Fruit fly (Drosophila melanogaster) whole organism, embryonic: ENCODE data around the gene CG17612.

Source experiments
- Atf3 ChIP-seq: fragments of 200-800 bp; sonication (Bioruptor generic); optimal IDR thresholded peaks from 3 replicates; lab custom pipeline; 2016; ENCODE audit warnings: missing biosample characterization, missing genetic modification characterization
- B-H1 ChIP-seq: fragments of 200-800 bp; sonication (Bioruptor generic); IDR thresholded peaks from 3 replicates; pipeline ENCODE4 v1.3.6; 2022; ENCODE audit warnings: missing biosample characterization, missing genetic modification characterization
- CG10209 ChIP-seq: fragments of 200-800 bp; sonication (Bioruptor generic); optimal IDR thresholded peaks from 3 replicates; lab custom pipeline; 2017; ENCODE audit warnings: missing biosample characterization, mild to moderate bottlenecking, missing genetic modification characterization, missing genetic modification reagents
- CG11085 ChIP-seq: fragments of 200-800 bp; sonication (Bioruptor generic); IDR thresholded peaks from 2 replicates; pipeline ENCODE4 v1.3.6; 2022; ENCODE audit warnings: missing biosample characterization, missing genetic modification characterization
- CG12659 ChIP-seq: fragments of 200-800 bp; sonication (Bioruptor generic); optimal IDR thresholded peaks from 3 replicates; lab custom pipeline; 2017; ENCODE audit warnings: mild to moderate bottlenecking, missing biosample characterization, missing genetic modification reagents, missing genetic modification characterization
- CG12769 ChIP-seq: fragments of 200-800 bp; sonication (Bioruptor generic); optimal IDR thresholded peaks from 2 replicates; lab custom pipeline; 2019; ENCODE audit warnings: missing biosample characterization, mild to moderate bottlenecking, missing genetic modification characterization, moderate library complexity
- CG13424 ChIP-seq: fragments of 200-800 bp; sonication (Bioruptor generic); optimal IDR thresholded peaks from 2 replicates; lab custom pipeline; 2019; ENCODE audit warnings: missing biosample characterization, mild to moderate bottlenecking, missing genetic modification characterization, moderate library complexity
- CG2202 ChIP-seq: fragments of 200-800 bp; sonication (Bioruptor generic); optimal IDR thresholded peaks from 2 replicates; lab custom pipeline; 2018; ENCODE audit warnings: missing biosample characterization, mild to moderate bottlenecking, missing genetic modification characterization
- CG30020 ChIP-seq: fragments of 200-800 bp; optimal IDR thresholded peaks from 2 replicates; lab custom pipeline; 2019; ENCODE audit warnings: missing biosample characterization, mild to moderate bottlenecking, missing genetic modification characterization, moderate library complexity
- CG31388 ChIP-seq: fragments of 200-800 bp; sonication (Bioruptor generic); optimal IDR thresholded peaks from 2 replicates; lab custom pipeline; 2016; ENCODE audit warnings: missing biosample characterization, missing genetic modification characterization
- CG32767 ChIP-seq: fragments of 200-800 bp; sonication (Bioruptor generic); IDR thresholded peaks from 2 replicates; pipeline ENCODE4 v1.3.6; 2022; ENCODE audit warnings: missing biosample characterization, missing genetic modification characterization
- CG3847 ChIP-seq: fragments of 200-800 bp; sonication (Bioruptor generic); IDR thresholded peaks from 2 replicates; pipeline ENCODE4 v1.3.6; 2022; ENCODE audit warnings: missing biosample characterization, missing genetic modification characterization
- CG4328 ChIP-seq: fragments of 200-800 bp; sonication (Bioruptor generic); optimal IDR thresholded peaks from 3 replicates; lab custom pipeline; 2017; ENCODE audit warnings: missing biosample characterization, missing genetic modification reagents, missing genetic modification characterization
- CG6791 ChIP-seq: fragments of 200-800 bp; sonication (Bioruptor generic); IDR thresholded peaks from 3 replicates; pipeline ENCODE4 v1.3.6; 2022; ENCODE audit warnings: missing biosample characterization, missing genetic modification characterization; ENCODE audit not compliant: partially characterized antibody
- CG7357 ChIP-seq: fragments of 200-800 bp; sonication (Bioruptor generic); IDR thresholded peaks from 3 replicates; pipeline ENCODE4 v1.3.6; 2022; ENCODE audit warnings: missing biosample characterization, missing genetic modification characterization
- CG7745 ChIP-seq: fragments of 200-800 bp; sonication (Bioruptor generic); optimal IDR thresholded peaks from 2 replicates; lab custom pipeline; 2018; ENCODE audit warnings: missing biosample characterization, mild to moderate bottlenecking, missing genetic modification characterization, moderate library complexity
- CG7786 ChIP-seq: fragments of 200-800 bp; sonication (Bioruptor generic); optimal IDR thresholded peaks from 2 replicates; lab custom pipeline; 2016; ENCODE audit warnings: missing biosample characterization, missing genetic modification characterization
- CG8359 ChIP-seq: fragments of 200-800 bp; sonication (Bioruptor generic); optimal IDR thresholded peaks from 2 replicates; lab custom pipeline; 2017; ENCODE audit warnings: missing biosample characterization, mild to moderate bottlenecking, missing genetic modification characterization, borderline replicate concordance
- CG8765 ChIP-seq: fragments of 200-800 bp; sonication (Bioruptor generic); IDR thresholded peaks from 2 replicates; pipeline ENCODE4 v1.3.6; 2022; ENCODE audit warnings: missing biosample characterization, missing genetic modification characterization
- CG9727 ChIP-seq: fragments of 200-800 bp; sonication (Bioruptor generic); optimal IDR thresholded peaks from 3 replicates; lab custom pipeline; 2017; ENCODE audit warnings: missing biosample characterization, mild to moderate bottlenecking, missing genetic modification characterization
- CoRest ChIP-seq: fragments of 200-800 bp; sonication (Bioruptor generic); optimal IDR thresholded peaks from 3 replicates; lab custom pipeline; 2018; ENCODE audit warnings: missing biosample characterization, mild to moderate bottlenecking, missing genetic modification characterization, moderate library complexity
- Dip3 ChIP-seq: fragments of 200-800 bp; sonication (Bioruptor generic); optimal IDR thresholded peaks from 3 replicates; lab custom pipeline; 2016; ENCODE audit warnings: missing biosample characterization, missing genetic modification characterization
- Dp ChIP-seq: fragments of 200-800 bp; sonication (Bioruptor generic); optimal IDR thresholded peaks from 2 replicates; lab custom pipeline; 2018; ENCODE audit warnings: missing biosample characterization, mild to moderate bottlenecking, missing genetic modification characterization, moderate library complexity
- Dref ChIP-seq: fragments of 200-800 bp; sonication (Bioruptor generic); IDR thresholded peaks from 2 replicates; pipeline ENCODE4 v1.3.6; 2022; ENCODE audit warnings: missing biosample characterization, missing genetic modification characterization
- Hr3 ChIP-seq: fragments of 200-800 bp; sonication (Bioruptor generic); optimal IDR thresholded peaks from 3 replicates; lab custom pipeline; 2016; ENCODE audit warnings: missing biosample characterization, missing genetic modification characterization
- Neu2 ChIP-seq: fragments of 200-800 bp; sonication (Bioruptor generic); optimal IDR thresholded peaks from 3 replicates; lab custom pipeline; 2016; ENCODE audit warnings: missing biosample characterization, missing genetic modification characterization, borderline replicate concordance
- Scr ChIP-seq: fragments of 200-800 bp; sonication (Bioruptor generic); IDR thresholded peaks from 2 replicates; pipeline ENCODE4 v1.3.6; 2022; ENCODE audit warnings: missing biosample characterization, missing genetic modification characterization; ENCODE audit not compliant: partially characterized antibody
- Sin3A ChIP-seq: fragments of >200 bp; optimal IDR thresholded peaks from 2 replicates; lab custom pipeline; 2018
- Six4 ChIP-seq: fragments of 200-800 bp; sonication (Bioruptor generic); optimal IDR thresholded peaks from 2 replicates; lab custom pipeline; 2016; ENCODE audit warnings: missing biosample characterization, missing genetic modification characterization
- abd-A ChIP-seq: fragments of 200-800 bp; sonication (Bioruptor generic); optimal IDR thresholded peaks from 3 replicates; lab custom pipeline; 2019; ENCODE audit warnings: missing biosample characterization, mild to moderate bottlenecking, missing genetic modification characterization, moderate library complexity
- aop ChIP-seq: fragments of 200-800 bp; sonication (Bioruptor generic); IDR thresholded peaks from 2 replicates; pipeline ENCODE4 v1.3.6; 2022; ENCODE audit warnings: missing biosample characterization, missing genetic modification characterization
- ap ChIP-seq: fragments of 200-800 bp; sonication (Bioruptor generic); IDR thresholded peaks from 2 replicates; pipeline ENCODE4 v1.3.6; 2022; ENCODE audit warnings: missing biosample characterization, missing genetic modification characterization
- bab2 ChIP-seq: fragments of 200-800 bp; sonication (Bioruptor generic); optimal IDR thresholded peaks from 2 replicates; lab custom pipeline; 2016; ENCODE audit warnings: missing biosample characterization, missing genetic modification characterization
- bbx ChIP-seq: fragments of 200-800 bp; sonication (Bioruptor generic); IDR thresholded peaks from 2 replicates; pipeline ENCODE4 v1.3.6; 2022; ENCODE audit warnings: missing biosample characterization, missing genetic modification characterization; ENCODE audit not compliant: partially characterized antibody
- bigmax ChIP-seq: fragments of 200-800 bp; sonication (Bioruptor generic); optimal IDR thresholded peaks from 2 replicates; lab custom pipeline; 2018; ENCODE audit warnings: missing biosample characterization, mild to moderate bottlenecking, missing genetic modification characterization
- cg ChIP-seq: fragments of 200-800 bp; sonication (Bioruptor generic); optimal IDR thresholded peaks from 3 replicates; lab custom pipeline; 2019; ENCODE audit warnings: missing biosample characterization, mild to moderate bottlenecking, missing genetic modification characterization, moderate library complexity
- dm ChIP-seq: fragments of 200-800 bp; sonication (Bioruptor generic); optimal IDR thresholded peaks from 3 replicates; lab custom pipeline; 2016; ENCODE audit warnings: missing biosample characterization, missing genetic modification characterization
- dpn ChIP-seq, 2 experiments: fragments of 200-800 bp; sonication (Bioruptor generic); optimal IDR thresholded peaks; 3 replicates each; lab custom pipeline; 2016; ENCODE audit warnings: missing biosample characterization in 2 of 2, missing genetic modification characterization in 2 of 2
- exex ChIP-seq: fragments of 200-800 bp; sonication (Bioruptor generic); optimal IDR thresholded peaks from 4 replicates; lab custom pipeline; 2018; ENCODE audit warnings: missing biosample characterization, mild to moderate bottlenecking, missing genetic modification characterization, moderate library complexity
- grau ChIP-seq: fragments of 200-800 bp; optimal IDR thresholded peaks from 3 replicates; lab custom pipeline; 2019; ENCODE audit warnings: missing biosample characterization, mild to moderate bottlenecking, missing genetic modification characterization, moderate library complexity
- her ChIP-seq: fragments of 200-800 bp; sonication (Bioruptor generic); optimal IDR thresholded peaks from 2 replicates; lab custom pipeline; 2016; ENCODE audit warnings: missing biosample characterization, missing genetic modification characterization
- knrl ChIP-seq: fragments of 200-800 bp; sonication (Bioruptor generic); IDR thresholded peaks from 3 replicates; pipeline ENCODE4 v1.3.6; 2022; ENCODE audit warnings: missing biosample characterization, missing genetic modification characterization; ENCODE audit not compliant: partially characterized antibody
- odd ChIP-seq: fragments of 200-800 bp; sonication (Bioruptor generic); optimal IDR thresholded peaks from 2 replicates; lab custom pipeline; 2017; ENCODE audit warnings: missing biosample characterization, mild to moderate bottlenecking, missing genetic modification characterization
- pfk ChIP-seq: fragments of 200-800 bp; sonication (Bioruptor generic); optimal IDR thresholded peaks from 2 replicates; lab custom pipeline; 2018; ENCODE audit warnings: missing biosample characterization, mild to moderate bottlenecking, missing genetic modification characterization, moderate library complexity
- pros ChIP-seq: fragments of 200-800 bp; sonication (Bioruptor generic); optimal IDR thresholded peaks from 3 replicates; lab custom pipeline; 2019; ENCODE audit warnings: missing biosample characterization, mild to moderate bottlenecking, missing genetic modification characterization, moderate library complexity
- so ChIP-seq: fragments of 200-800 bp; sonication (Bioruptor generic); IDR thresholded peaks from 3 replicates; pipeline ENCODE4 v1.3.6; 2022; ENCODE audit warnings: missing biosample characterization, missing genetic modification characterization
- tio ChIP-seq: fragments of 200-800 bp; sonication (Bioruptor generic); optimal IDR thresholded peaks from 2 replicates; lab custom pipeline; 2017; ENCODE audit warnings: missing biosample characterization, missing genetic modification characterization, inconsistent platforms
- tx ChIP-seq: fragments of 200-800 bp; sonication (Bioruptor generic); optimal IDR thresholded peaks from 2 replicates; lab custom pipeline; 2016; ENCODE audit warnings: missing biosample characterization, missing genetic modification characterization
- wor ChIP-seq: fragments of 200-800 bp; sonication (Bioruptor generic); IDR thresholded peaks from 2 replicates; pipeline ENCODE4 v1.3.6; 2022; ENCODE audit warnings: missing biosample characterization, missing genetic modification characterization
- z ChIP-seq: fragments of 200-800 bp; sonication (Bioruptor generic); IDR thresholded peaks from 3 replicates; pipeline ENCODE4 v1.3.6; 2022; ENCODE audit warnings: missing biosample characterization, missing genetic modification characterization

Gene CG17612

DNA sequence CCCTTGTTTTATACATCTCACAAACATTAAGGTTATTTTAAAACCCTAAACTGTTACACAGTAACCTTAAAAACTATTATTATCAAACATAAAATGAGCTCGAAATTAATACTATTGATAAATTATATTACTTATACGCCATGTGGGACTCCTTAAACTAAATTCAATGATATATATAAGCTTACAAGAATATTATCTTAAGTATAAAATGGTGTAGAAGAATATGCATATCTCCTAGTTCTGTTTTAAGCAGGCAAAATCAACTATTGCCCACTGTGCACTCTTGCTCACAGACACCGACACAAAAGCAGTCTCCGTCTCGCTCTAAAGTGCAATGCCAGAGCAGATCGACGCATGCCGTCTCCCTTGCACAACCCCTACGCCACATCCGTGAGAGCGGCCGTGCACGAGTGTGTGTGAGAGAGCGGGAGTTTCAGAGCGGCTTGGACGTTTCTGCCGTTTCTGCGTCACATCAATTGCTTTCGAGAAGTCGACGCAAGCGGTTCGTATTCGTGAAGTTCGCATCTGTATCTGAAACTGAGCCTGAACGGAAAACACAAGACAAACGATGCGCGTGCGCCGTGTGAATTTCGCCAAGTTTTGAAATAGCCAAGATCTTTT, 10.9 kb downstream of the CG17612 start (continued):
- TF ChIP-seq Scr (GFP tag; lab: Robert Waterston, UW) (0 out of 2 replicates have a peak, but pooled peaks have one; percentile 15), bab2 (GFP tag; lab: Kevin White, UChicago) (no peak), CG13424 (tag; lab: Kevin White, UChicago) (peak; percentile 78), CoRest (tag; lab: Kevin White, UChicago) (peak; percentile 81), z (GFP tag; lab: Robert Waterston, UW) (no peak), tx (GFP tag; lab: Kevin White, UChicago) (no peak), Hr3 (peak; percentile 50), pfk (GFP tag; lab: Kevin White, UChicago) (no peak), CG2202 (peak; percentile 62), aop (GFP tag; lab: Robert Waterston, UW) (no peak), abd-A (tag; lab: Kevin White, UChicago) (no peak), bbx (peak; percentile 63), ap (GFP tag; lab: Robert Waterston, UW) (no peak), grau (tag; lab: Kevin White, UChicago) (peak; percentile 75), CG7357 (GFP tag; lab: Robert Waterston, UW) (0 out of 3 replicates have a peak, but pooled peaks have one; percentile 15), exex (tag; lab: Kevin White, UChicago) (no peak), dpn (GFP tag; optimal IDR thresholded peaks at IDR 0.05; lab: Kevin White, UChicago) (peak in 1 of 2 experiments; percentile 52), Dp (GFP tag; lab: Kevin White, UChicago) (no peak), Dip3 (GFP tag; lab: Kevin White, UChicago) (no peak), wor (no peak), cg (GFP tag; lab: Kevin White, UChicago) (peak; percentile 98), Atf3 (GFP tag; lab: Kevin White, UChicago) (peak; percentile 2), dm (GFP tag; lab: Kevin White, UChicago) (no peak), CG9727 (GFP tag; lab: Kevin White, UChicago) (peak; percentile 85), CG11085 (GFP tag; lab: Robert Waterston, UW) (no peak), CG30020 (tag; lab: Kevin White, UChicago) (peak; percentile 45), CG3847 (GFP tag; lab: Robert Waterston, UW) (no peak), CG12659 (GFP tag; lab: Kevin White, UChicago) (peak; percentile 40), Sin3A (lab: Kevin White, UChicago) (no peak), bigmax (GFP tag; lab: Kevin White, UChicago) (no peak), CG6791 (peak; percentile 51; the same call in 2 of the 3 replicates), CG7745 (tag; lab: Kevin White, UChicago) (peak; percentile 42), knrl (GFP tag; lab: Robert Waterston, UW) (peak; percentile 57; the same call in 2 of the 3 replicates), CG7786 (GFP tag; lab: Kevin White, UChicago) (no peak), B-H1 (GFP tag; lab: Robert Waterston, UW) (no peak), odd (peak; percentile 72), CG12769 (tag; lab: Kevin White, UChicago) (peak; percentile 36), CG10209 (GFP tag; lab: Kevin White, UChicago) (peak; percentile 68), pros (GFP tag; lab: Kevin White, UChicago) (peak; percentile 77), tio (GFP tag; lab: Kevin White, UChicago) (peak; percentile 57), CG8359 (GFP tag; lab: Kevin White, UChicago) (peak; percentile 64), Six4 (GFP tag; lab: Kevin White, UChicago) (peak; percentile 33), CG32767 (peak; percentile 42; the same call in 1 of the 2 replicates), CG31388 (no peak), Dref (GFP tag; lab: Robert Waterston, UW) (no peak), CG4328 (GFP tag; lab: Kevin White, UChicago) (no peak), CG8765 (GFP tag; lab: Robert Waterston, UW) (peak; percentile 47; the same call in 1 of the 2 replicates), her (no peak), Neu2 (no peak), so (GFP tag; lab: Robert Waterston, UW) (no peak)
